Worm (Caenorhabditis elegans): Measurements from ENCODE around the gene ZK180.8.

Gene ZK180.8

ce11 chrIV:4526028-4526427 is 14.5 kb upstream of the ZK180.8 start:
- TF ChIP-seq F22D6.2 (tag; optimal IDR thresholded peaks at IDR 0.05) (no peak), B0019.2 (GFP tag; conservative IDR thresholded peaks at IDR 0.05) (no peak), ceh-40 (GFP tag; IDR thresholded peaks at IDR 0.05) (no peak), F23B12.7 (tag; optimal IDR thresholded peaks at IDR 0.05; ENCODE audit: insufficient read depth) (no peak), B0336.3 (GFP tag; IDR thresholded peaks at IDR 0.05) (no peak), hlh-12 (tag; optimal IDR thresholded peaks at IDR 0.05) (no peak), lir-1 (GFP tag; conservative IDR thresholded peaks at IDR 0.05) (no peak), efl-1 (GFP tag; optimal IDR thresholded peaks at IDR 0.05) (no peak)

- TF ChIP-seq hrde-1 (tag; optimal IDR thresholded peaks at IDR 0.05; ENCODE audit: borderline replicate concordance) (no peak), F37B4.10 (GFP tag; IDR thresholded peaks at IDR 0.05) (no peak), mel-28 (tag; optimal IDR thresholded peaks at IDR 0.05; ENCODE audit: borderline replicate concordance) (no peak), madf-3 (GFP tag; IDR thresholded peaks at IDR 0.05) (no peak), cebp-2 (GFP tag; IDR thresholded peaks at IDR 0.05) (no peak), nfyb-1 (GFP tag; IDR thresholded peaks at IDR 0.05) (no peak), Y95B8A.8 (GFP tag; IDR thresholded peaks at IDR 0.05) (no peak), hmg-20 (GFP tag; IDR thresholded peaks at IDR 0.05) (no peak), attf-5 (GFP tag; optimal IDR thresholded peaks at IDR 0.05) (no peak), lin-54 (GFP tag; optimal IDR thresholded peaks at IDR 0.05) (no peak), C17E4.6 (GFP tag; IDR thresholded peaks at IDR 0.05) (no peak), snpc-3.4 (tag; optimal IDR thresholded peaks at IDR 0.05) (no peak), atf-7 (tag; optimal IDR thresholded peaks at IDR 0.05) (no peak), B0336.3 (GFP tag; IDR thresholded peaks at IDR 0.05) (no peak), K12H6.12 (tag; optimal IDR thresholded peaks at IDR 0.05) (no peak), xnd-1 (tag; optimal IDR thresholded peaks at IDR 0.05) (no peak), hmg-1.2 (GFP tag; IDR thresholded peaks at IDR 0.05) (no peak), ceh-100 (GFP tag; IDR thresholded peaks at IDR 0.05) (no peak)
These were observed 13.4 kb upstream of the ZK180.8 start, which contains the start of gene ZK180.6 for ce11 chrIV:4524943-4525342. Gene ZK180.6 (minus strand): TSS chrIV:4525043.

- TF ChIP-seq egrh-3 (GFP tag; IDR thresholded peaks at IDR 0.05): peak; percentile 54; the same call in 1 of the 2 replicates
- peak; percentile 73; the same call in 1 of the 2 replicates for TF ChIP-seq zfh-2 (GFP tag; conservative IDR thresholded peaks at IDR 0.05)
- TF ChIP-seq hmg-1.2 (GFP tag; IDR thresholded peaks at IDR 0.05): no peak
These were observed 11.9 kb upstream of the ZK180.8 start for ce11 chrIV:4523461-4523860.

- TF ChIP-seq dpl-1 (GFP tag; optimal IDR thresholded peaks at IDR 0.05) (no peak), zfh-2 (GFP tag; conservative IDR thresholded peaks at IDR 0.05) (0 out of 2 replicates have a peak, but pooled peaks have one; percentile 20)
These were observed 8.2 kb upstream of the ZK180.8 start for ce11 chrIV:4519714-4520113.

- TF ChIP-seq hlh-12 (tag; optimal IDR thresholded peaks at IDR 0.05) (no peak), K11D2.4 (GFP tag; IDR thresholded peaks at IDR 0.05) (no peak), ZK185.1 (tag; optimal IDR thresholded peaks at IDR 0.05; ENCODE audit: poor library complexity, severe bottlenecking) (no peak), nfya-2 (GFP tag; IDR thresholded peaks at IDR 0.05) (no peak), lin-35 (GFP tag; optimal IDR thresholded peaks at IDR 0.05) (no peak), attf-6 (GFP tag; IDR thresholded peaks at IDR 0.05) (no peak), nfya-1 (tag; optimal IDR thresholded peaks at IDR 0.05; ENCODE audit: borderline replicate concordance, insufficient read depth) (no peak), snpc-4 (GFP tag; optimal IDR thresholded peaks at IDR 0.05) (no peak), snpc-4 (tag; optimal IDR thresholded peaks at IDR 0.05) (no peak), him-1 (tag; optimal IDR thresholded peaks at IDR 0.05) (no peak), F10E7.11 (tag; optimal IDR thresholded peaks at IDR 0.05) (no peak), D2030.7 (GFP tag; IDR thresholded peaks at IDR 0.05) (no peak), F23B12.7 (tag; optimal IDR thresholded peaks at IDR 0.05; ENCODE audit: insufficient read depth) (no peak), F52B5.7 (tag; optimal IDR thresholded peaks at IDR 0.05) (no peak), B0336.3 (GFP tag; IDR thresholded peaks at IDR 0.05) (no peak), atf-7 (tag; optimal IDR thresholded peaks at IDR 0.05) (no peak), nhr-90 (tag; optimal IDR thresholded peaks at IDR 0.05) (no peak), sptf-2 (GFP tag; optimal IDR thresholded peaks at IDR 0.05) (no peak), aptf-3 (GFP tag; IDR thresholded peaks at IDR 0.05) (no peak)
These were observed 6.6 kb upstream of the ZK180.8 start for ce11 chrIV:4518111-4518510.

All from whole organism, young adult.